Worm (Caenorhabditis elegans) whole organism, early embryonic: ENCODE data around the gene obr-3.

Experiments
- aly-1 ChIP-seq: sonication (generic microtip); optimal IDR thresholded peaks from 2 replicates; lab custom pipeline; 2016; ENCODE audit warnings: missing genetic modification characterization, missing compliant biosample characterization
- ama-1 ChIP-seq: fragments of 150-350 bp; optimal IDR thresholded peaks from 2 replicates; lab custom pipeline; 2014
- ceh-13 ChIP-seq: fragments of 200-800 bp; sonication (Bioruptor generic); optimal IDR thresholded peaks from 2 replicates; lab custom pipeline; 2018; ENCODE audit warnings: mild to moderate bottlenecking, missing genetic modification characterization, missing compliant biosample characterization
- ceh-36 ChIP-seq: sonication (generic microtip); optimal IDR thresholded peaks from 2 replicates; lab custom pipeline; 2016; ENCODE audit warnings: missing genetic modification characterization, inconsistent platforms, missing compliant biosample characterization
- ets-7 ChIP-seq: sonication (generic microtip); optimal IDR thresholded peaks from 2 replicates; lab custom pipeline; 2016; ENCODE audit warnings: missing genotype, missing genetic modification characterization, missing compliant biosample characterization
- flt-1 ChIP-seq: fragments of 200-800 bp; sonication (Bioruptor generic); IDR thresholded peaks from 2 replicates; pipeline ENCODE4 v1.3.6; 2022; ENCODE audit warnings: missing genetic modification characterization, missing compliant biosample characterization
- hmbx-1 ChIP-seq: sonication (generic microtip); optimal IDR thresholded peaks from 2 replicates; lab custom pipeline; 2016; ENCODE audit warnings: mild to moderate bottlenecking, missing genetic modification characterization, missing compliant biosample characterization
- hnd-1 ChIP-seq: sonication (generic microtip); optimal IDR thresholded peaks from 2 replicates; lab custom pipeline; 2016; ENCODE audit warnings: missing genetic modification characterization, missing compliant biosample characterization
- pes-1 ChIP-seq: fragments of 200-800 bp; sonication (Bioruptor generic); IDR thresholded peaks from 2 replicates; pipeline ENCODE4 v1.3.6; 2022; ENCODE audit warnings: missing genetic modification reagents, missing genetic modification characterization, missing compliant biosample characterization
- tbx-11 ChIP-seq: fragments of 200-800 bp; sonication (Bioruptor generic); IDR thresholded peaks from 2 replicates; pipeline ENCODE4 v1.3.6; 2022; ENCODE audit warnings: missing genetic modification characterization, missing compliant biosample characterization

obr-3 gene

DNA sequence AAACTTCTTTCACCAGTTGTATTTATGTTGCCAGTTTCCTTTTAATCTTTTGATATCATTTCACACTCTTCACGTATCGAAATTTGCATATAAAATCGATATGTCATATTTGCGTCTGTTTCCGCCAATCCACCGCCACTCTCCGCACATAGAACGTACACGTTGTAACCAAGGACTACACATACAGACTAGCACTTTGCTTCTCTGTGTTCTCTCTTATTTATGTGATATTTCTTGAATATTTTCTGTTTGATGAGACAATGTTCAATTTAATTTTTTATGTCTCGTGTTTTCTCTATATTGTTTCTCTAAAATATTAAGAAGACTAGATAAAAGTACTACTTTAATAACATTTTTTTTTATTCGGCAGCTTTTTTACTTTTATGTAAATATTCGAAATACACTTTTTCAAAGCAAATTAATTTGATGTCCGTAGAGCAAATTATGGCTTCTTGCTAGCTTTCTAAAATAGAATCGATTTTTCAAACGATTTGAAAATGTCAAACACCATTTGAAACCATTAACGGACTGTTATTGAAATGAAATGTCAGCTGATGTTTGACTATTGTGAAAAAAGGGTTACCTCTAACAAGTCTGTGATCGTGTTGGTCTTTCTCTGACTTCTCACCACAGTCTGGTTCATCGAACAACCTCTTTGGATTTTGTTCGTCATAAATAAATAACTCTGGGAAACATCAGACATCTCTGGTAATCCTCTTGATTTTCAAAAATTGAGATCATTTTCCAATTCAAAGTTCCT, 56.7 kb downstream of the obr-3 start:
- TF ChIP-seq flt-1 (GFP tag; lab: Robert Waterston, UW) (no peak), ets-7 (no peak), hnd-1 (tag; lab: Kevin White, UChicago) (no peak), ama-1 (lab: Kevin White, UChicago) (no peak), ceh-36 (tag; lab: Kevin White, UChicago) (no peak), ceh-13 (GFP tag; lab: Kevin White, UChicago) (no peak), aly-1 (no peak), hmbx-1 (tag; lab: Kevin White, UChicago) (no peak), pes-1 (GFP tag; lab: Robert Waterston, UW) (no peak), tbx-11 (GFP tag; lab: Robert Waterston, UW) (no peak)
